Worm (Caenorhabditis elegans): ENCODE results near the gene metl-9.

metl-9 gene

DNA sequence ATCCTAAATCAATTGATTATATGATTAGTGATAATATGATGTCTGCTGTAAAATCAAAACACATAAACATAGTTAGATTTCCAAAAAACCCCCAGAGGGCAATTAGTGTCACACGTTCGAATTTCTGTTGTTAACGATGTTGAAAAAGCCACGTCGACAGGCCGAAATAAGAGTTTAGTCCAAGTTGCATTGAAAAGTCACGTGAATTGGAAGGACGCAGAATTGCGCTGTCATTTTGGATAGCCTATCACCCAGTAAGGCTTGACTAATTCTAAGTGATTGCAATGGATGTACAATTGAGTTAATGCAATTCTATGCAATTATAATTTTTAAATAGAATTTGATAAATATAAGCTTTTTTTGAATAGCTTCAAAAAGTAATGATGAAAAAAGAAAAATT lies 43.4 kb downstream of the metl-9 start:
- TF ChIP-seq elt-3 (tag; optimal IDR thresholded peaks at IDR 0.05) (no peak), ceh-43 (GFP tag; optimal IDR thresholded peaks at IDR 0.05) (no peak), unc-39 (tag; optimal IDR thresholded peaks at IDR 0.05) (no peak), nhr-12 (tag; optimal IDR thresholded peaks at IDR 0.05) (no peak), sem-2 (GFP tag; optimal IDR thresholded peaks at IDR 0.05) (no peak), unc-120 (tag; optimal IDR thresholded peaks at IDR 0.05; ENCODE audit: poor library complexity, severe bottlenecking) (no peak), cnd-1 (tag; optimal IDR thresholded peaks at IDR 0.05) (no peak), ceh-83 (GFP tag; optimal IDR thresholded peaks at IDR 0.05) (no peak), blmp-1 (tag; optimal IDR thresholded peaks at IDR 0.05) (no peak), nhr-237 (tag; optimal IDR thresholded peaks at IDR 0.05) (no peak), lin-32 (GFP tag; optimal IDR thresholded peaks at IDR 0.05) (no peak), lsy-2 (tag; optimal IDR thresholded peaks at IDR 0.05) (no peak), mep-1 (tag; optimal IDR thresholded peaks at IDR 0.05) (no peak), ham-2 (GFP tag; optimal IDR thresholded peaks at IDR 0.05) (no peak), nhr-76 (tag; optimal IDR thresholded peaks at IDR 0.05) (no peak), elt-1 (tag; optimal IDR thresholded peaks at IDR 0.05; ENCODE audit: borderline replicate concordance, insufficient read depth) (no peak), bed-3 (GFP tag; optimal IDR thresholded peaks at IDR 0.05) (no peak), sptf-1 (tag; optimal IDR thresholded peaks at IDR 0.05) (no peak), flh-1 (GFP tag; optimal IDR thresholded peaks at IDR 0.05) (no peak)

DNA sequence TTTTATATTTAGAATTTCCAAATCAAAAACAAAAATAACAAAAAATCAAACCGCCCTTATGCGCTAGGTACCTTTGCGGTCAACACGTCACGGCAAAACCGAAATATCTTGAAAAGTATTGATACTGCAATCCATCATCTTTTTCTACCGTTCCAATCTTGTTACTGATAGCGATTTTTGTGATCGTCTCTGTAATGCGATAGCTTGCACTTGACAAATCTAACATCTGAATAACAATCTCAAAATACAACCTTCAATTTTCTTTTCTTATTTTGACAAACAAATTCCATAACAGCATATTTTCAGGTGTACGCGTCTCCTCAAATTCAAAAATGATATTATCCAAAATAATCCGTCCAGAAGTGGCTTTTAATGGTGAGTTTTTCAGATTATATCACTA lies 45.0 kb downstream of the metl-9 start, which contains the start of gene tbc-7:
TSS of gene tbc-7 (plus strand) at position 301 of the 400 bp plus-strand sequence.
- TF ChIP-seq ceh-43 (GFP tag; optimal IDR thresholded peaks at IDR 0.05) (no peak), hlh-1 (tag; optimal IDR thresholded peaks at IDR 0.05) (no peak), lin-32 (GFP tag; optimal IDR thresholded peaks at IDR 0.05) (no peak)

DNA sequence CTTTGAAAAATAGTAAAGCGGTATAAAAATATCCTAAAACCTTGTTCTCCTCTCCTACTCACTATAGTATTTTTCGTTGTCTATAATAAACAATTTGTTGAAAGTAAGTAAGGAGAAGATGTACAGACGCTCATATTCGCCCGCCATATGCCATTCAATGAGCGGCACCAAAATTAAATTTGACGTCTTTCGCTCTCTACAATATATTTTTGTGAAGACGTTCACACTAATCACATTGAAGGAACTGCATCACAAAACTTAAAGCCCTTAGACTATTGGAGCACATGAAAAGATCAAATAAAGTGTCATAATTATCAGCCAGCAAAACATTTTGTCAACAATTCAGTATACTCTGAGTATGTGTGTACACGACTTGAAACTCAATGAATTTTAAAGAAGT lies 47.2 kb downstream of the metl-9 start:
- no peak for TF ChIP-seq snpc-4 (tag; optimal IDR thresholded peaks at IDR 0.05)
- TF ChIP-seq zip-8 (tag; optimal IDR thresholded peaks at IDR 0.05), result no peak
- no peak for TF ChIP-seq mab-5 (tag; optimal IDR thresholded peaks at IDR 0.05)
- peak; percentile 91 for TF ChIP-seq ces-1 (GFP tag; optimal IDR thresholded peaks at IDR 0.05)

DNA sequence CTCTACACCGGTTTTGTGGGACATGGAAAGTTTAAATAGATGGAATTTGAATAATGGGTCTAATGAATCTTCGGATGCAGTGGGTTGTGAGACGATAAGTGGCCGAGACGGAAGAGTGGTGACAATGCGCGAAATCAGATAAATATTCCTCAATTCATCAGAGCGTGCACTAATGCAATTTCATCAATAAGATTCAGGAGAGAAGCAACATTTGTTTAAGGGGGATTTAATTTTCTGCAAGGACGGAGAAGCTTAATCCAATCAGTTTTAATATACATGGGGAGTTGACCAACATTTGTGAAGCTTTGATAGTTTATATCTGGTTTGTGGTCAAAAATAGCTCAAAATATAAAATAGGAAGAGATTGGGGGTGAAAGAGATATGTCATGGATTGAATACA lies 49.5 kb downstream of the metl-9 start:
- no peak for TF ChIP-seq ham-2 (GFP tag; optimal IDR thresholded peaks at IDR 0.05)
- TF ChIP-seq unc-62 (GFP tag; optimal IDR thresholded peaks at IDR 0.05), result peak; percentile 33
- TF ChIP-seq ces-1 (GFP tag; optimal IDR thresholded peaks at IDR 0.05), result peak; percentile 100
- TF ChIP-seq flh-1 (GFP tag; optimal IDR thresholded peaks at IDR 0.05), result no peak
- TF ChIP-seq unc-120 (tag; optimal IDR thresholded peaks at IDR 0.05; ENCODE audit: poor library complexity, severe bottlenecking), result no peak

All from whole organism, mixed stage, embryonic.